Worm (Caenorhabditis elegans): ENCODE results near the gene ZC196.8.

ZC196.8 gene

DNA sequence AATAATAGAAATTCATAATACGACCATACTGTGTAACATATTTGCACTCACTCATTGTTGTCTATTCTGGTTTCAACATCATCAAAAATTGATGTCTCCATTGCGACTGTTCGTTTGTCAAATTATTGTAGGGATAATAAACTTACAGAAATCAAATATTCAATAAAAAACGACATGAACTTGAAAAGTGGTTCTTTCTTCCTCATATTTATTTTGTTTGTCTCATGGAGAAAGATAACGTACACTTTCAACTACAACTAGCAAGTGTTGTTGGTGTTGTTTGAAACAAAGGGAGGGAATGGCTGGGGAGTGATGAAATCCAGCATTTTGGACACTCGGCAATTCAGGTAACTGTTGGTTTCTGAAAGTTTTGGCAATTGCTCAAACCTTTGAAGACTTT, 43.9 kb upstream of the ZC196.8 start, which contains the start of gene B0507.9:
Gene B0507.9, minus strand, starts transcription at position 101 of the 400 bp plus-strand sequence.
- TF ChIP-seq nhr-76 (tag; optimal IDR thresholded peaks at IDR 0.05) = no peak

DNA sequence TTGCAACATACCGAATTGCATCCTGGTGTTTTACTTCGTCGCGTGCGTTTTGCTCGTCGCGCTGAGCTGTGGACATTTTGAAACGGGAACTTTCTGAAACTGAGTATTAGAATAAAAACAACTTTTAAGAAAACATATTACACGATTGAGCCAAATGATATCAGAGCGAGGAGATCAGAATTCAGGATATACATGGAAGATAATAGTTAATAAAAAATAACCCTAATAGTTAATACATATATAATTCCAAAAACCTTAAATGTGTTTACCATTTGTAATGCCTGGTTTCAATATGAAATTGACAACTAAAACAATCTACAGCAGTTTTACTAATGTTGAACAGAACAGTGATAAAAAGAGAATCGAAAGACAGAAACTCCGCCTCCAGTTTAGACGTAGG, 40.8 kb upstream of the ZC196.8 start, which contains the start of gene B0507.8:
Gene B0507.8, minus strand, starts transcription at position 101 of the 400 bp plus-strand sequence.
- no peak for TF ChIP-seq sptf-1 (tag; optimal IDR thresholded peaks at IDR 0.05)
- TF ChIP-seq elt-1 (tag; optimal IDR thresholded peaks at IDR 0.05; ENCODE audit: borderline replicate concordance, insufficient read depth) = no peak
- TF ChIP-seq nhr-76 (tag; optimal IDR thresholded peaks at IDR 0.05) = no peak
- TF ChIP-seq unc-39 (tag; optimal IDR thresholded peaks at IDR 0.05) = no peak
- no peak for TF ChIP-seq zip-8 (tag; optimal IDR thresholded peaks at IDR 0.05)
- no peak for TF ChIP-seq ham-2 (GFP tag; optimal IDR thresholded peaks at IDR 0.05)
- TF ChIP-seq mep-1 (tag; optimal IDR thresholded peaks at IDR 0.05) = no peak
- TF ChIP-seq ceh-83 (GFP tag; optimal IDR thresholded peaks at IDR 0.05) = no peak
- TF ChIP-seq ztf-11 (tag; optimal IDR thresholded peaks at IDR 0.05) = no peak
- TF ChIP-seq tbx-8 (GFP tag; optimal IDR thresholded peaks at IDR 0.05) = no peak
- no peak for TF ChIP-seq hlh-1 (tag; optimal IDR thresholded peaks at IDR 0.05)
- TF ChIP-seq elt-3 (tag; optimal IDR thresholded peaks at IDR 0.05) = no peak
- TF ChIP-seq nhr-2 (tag; optimal IDR thresholded peaks at IDR 0.05) = no peak
- TF ChIP-seq bed-3 (GFP tag; optimal IDR thresholded peaks at IDR 0.05) = no peak
- TF ChIP-seq flh-1 (GFP tag; optimal IDR thresholded peaks at IDR 0.05) = no peak
- no peak for TF ChIP-seq M03D4.4 (tag; optimal IDR thresholded peaks at IDR 0.05)
- TF ChIP-seq unc-120 (tag; optimal IDR thresholded peaks at IDR 0.05; ENCODE audit: poor library complexity, severe bottlenecking) = no peak
- no peak for TF ChIP-seq sem-2 (GFP tag; optimal IDR thresholded peaks at IDR 0.05)
- TF ChIP-seq snpc-4 (tag; optimal IDR thresholded peaks at IDR 0.05) = no peak
- no peak for TF ChIP-seq ceh-39 (tag; optimal IDR thresholded peaks at IDR 0.05)

DNA sequence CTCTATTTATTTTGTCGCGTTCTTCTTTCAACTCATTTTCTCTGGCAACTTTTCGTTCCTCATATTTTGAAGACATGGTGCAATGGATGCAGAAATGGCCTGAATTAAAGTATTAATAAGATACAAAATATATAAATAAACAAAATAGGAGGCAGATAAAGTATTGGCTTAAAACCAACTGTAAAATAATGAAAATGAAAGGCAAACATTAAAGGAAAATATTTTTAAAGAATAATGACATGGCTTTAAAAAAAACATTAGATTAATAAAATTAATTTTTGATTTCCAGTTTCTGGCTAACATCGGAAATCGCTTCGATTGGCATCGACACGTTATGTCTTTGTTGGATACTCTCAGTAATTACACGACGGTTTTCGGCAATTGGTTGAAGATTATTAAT, 38.4 kb upstream of the ZC196.8 start, which contains the start of gene ddn-1:
Gene ddn-1, minus strand, starts transcription at position 101 of the 400 bp plus-strand sequence.
- TF ChIP-seq unc-120 (tag; optimal IDR thresholded peaks at IDR 0.05; ENCODE audit: poor library complexity, severe bottlenecking) (no peak), mab-5 (tag; optimal IDR thresholded peaks at IDR 0.05) (no peak)

DNA sequence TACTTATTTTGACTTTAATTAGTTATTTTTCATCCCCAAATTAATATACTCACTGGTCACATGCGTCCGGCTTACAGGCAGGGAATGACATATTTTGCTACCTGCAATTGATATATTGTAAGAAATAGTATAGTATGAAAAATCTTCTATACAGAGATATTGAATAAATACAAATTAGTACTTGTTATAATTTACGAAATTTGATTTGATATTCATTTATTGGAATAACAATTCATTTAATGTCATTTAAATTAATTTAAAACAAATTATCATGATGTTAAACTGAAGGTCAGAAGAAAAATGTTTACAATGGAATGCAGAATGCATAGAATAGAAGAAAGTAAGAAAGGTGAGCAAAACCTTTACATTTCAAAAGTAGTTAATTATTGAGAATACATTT, 36.6 kb upstream of the ZC196.8 start, which contains the start of gene B0507.7:
Gene B0507.7, minus strand, starts transcription at position 101 of the 400 bp plus-strand sequence.
- TF ChIP-seq ceh-43 (GFP tag; optimal IDR thresholded peaks at IDR 0.05) (no peak), flh-1 (GFP tag; optimal IDR thresholded peaks at IDR 0.05) (no peak), elt-3 (tag; optimal IDR thresholded peaks at IDR 0.05) (no peak), cnd-1 (tag; optimal IDR thresholded peaks at IDR 0.05) (no peak), ceh-39 (tag; optimal IDR thresholded peaks at IDR 0.05) (no peak), ces-1 (GFP tag; optimal IDR thresholded peaks at IDR 0.05) (no peak), hlh-1 (tag; optimal IDR thresholded peaks at IDR 0.05) (no peak), ceh-83 (GFP tag; optimal IDR thresholded peaks at IDR 0.05) (no peak), snpc-4 (tag; optimal IDR thresholded peaks at IDR 0.05) (no peak), unc-62 (GFP tag; optimal IDR thresholded peaks at IDR 0.05) (no peak), nhr-237 (tag; optimal IDR thresholded peaks at IDR 0.05) (no peak), mab-5 (tag; optimal IDR thresholded peaks at IDR 0.05) (no peak), bed-3 (GFP tag; optimal IDR thresholded peaks at IDR 0.05) (no peak), sem-2 (GFP tag; optimal IDR thresholded peaks at IDR 0.05) (no peak)

DNA sequence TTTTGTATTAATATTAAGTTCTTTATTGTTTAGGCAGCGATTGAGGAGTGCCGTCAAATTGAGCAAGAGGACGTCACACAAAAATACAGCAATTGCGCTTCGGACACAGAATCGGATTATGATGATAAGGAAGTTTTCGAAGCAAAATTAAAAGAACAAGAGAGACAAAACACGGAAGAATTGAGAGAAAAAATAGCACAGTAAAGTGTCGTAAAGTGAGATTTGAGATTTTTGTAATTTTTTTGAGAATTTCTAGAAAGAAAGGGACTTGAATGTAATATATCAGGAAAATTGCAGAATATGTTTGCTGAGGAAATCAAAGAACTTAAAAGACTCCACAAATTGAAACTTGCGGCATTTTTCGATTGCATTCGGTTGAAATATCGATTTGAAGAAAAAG, 32.6 kb upstream of the ZC196.8 start, which contains the start of gene B0507.4:
Gene B0507.4, plus strand, starts transcription at position 301 of the 400 bp plus-strand sequence.
- TF ChIP-seq ztf-11 (tag; optimal IDR thresholded peaks at IDR 0.05) (no peak), nhr-2 (tag; optimal IDR thresholded peaks at IDR 0.05) (no peak)

DNA sequence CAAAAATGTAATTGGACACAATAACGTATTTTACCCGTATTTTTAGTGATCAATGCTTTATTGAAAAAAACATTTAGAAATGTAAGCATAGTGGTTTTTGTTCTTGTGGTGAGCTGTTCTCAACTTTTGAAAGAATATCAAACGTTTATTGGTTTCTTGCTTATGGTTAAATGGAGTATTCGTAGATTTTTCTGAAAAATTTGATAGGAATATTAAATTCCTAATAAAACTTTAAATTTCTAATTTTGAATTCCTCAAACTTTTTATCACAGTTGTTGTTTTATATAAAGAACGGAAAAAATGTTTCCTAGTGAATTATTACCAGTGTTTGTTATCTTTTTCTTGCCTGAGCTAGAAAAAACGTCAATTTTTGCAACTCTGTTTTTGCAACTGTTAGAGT, 31.3 kb upstream of the ZC196.8 start, which contains the start of gene B0507.5:
Gene B0507.5, plus strand, starts transcription at position 301 of the 400 bp plus-strand sequence.
- TF ChIP-seq unc-39 (tag; optimal IDR thresholded peaks at IDR 0.05) = no peak
- TF ChIP-seq mls-2 (tag; optimal IDR thresholded peaks at IDR 0.05) = no peak

DNA sequence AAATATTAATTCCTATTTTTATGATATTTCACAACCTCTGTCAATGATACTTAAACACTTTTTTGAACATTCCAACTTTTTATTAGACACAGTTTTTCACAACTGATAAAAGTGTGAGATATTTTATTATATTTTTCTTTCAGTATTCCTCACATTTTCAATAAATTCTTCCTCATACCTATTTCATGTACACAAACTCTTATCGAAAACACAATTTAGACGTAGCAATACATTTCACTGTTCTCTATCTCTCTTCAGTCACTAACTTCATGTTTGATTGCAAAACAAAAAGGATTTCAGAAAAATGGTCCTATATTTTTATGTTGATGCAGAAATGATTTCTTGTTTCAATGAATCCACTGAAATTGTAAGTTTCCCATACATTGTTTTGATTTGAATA, 23.8 kb upstream of the ZC196.8 start, which contains the start of gene B0507.6:
Gene B0507.6, plus strand, starts transcription at position 301 of the 400 bp plus-strand sequence.
- TF ChIP-seq bed-3 (GFP tag; optimal IDR thresholded peaks at IDR 0.05) (no peak), nhr-237 (tag; optimal IDR thresholded peaks at IDR 0.05) (no peak), sem-2 (GFP tag; optimal IDR thresholded peaks at IDR 0.05) (no peak), drap-1 (GFP tag; optimal IDR thresholded peaks at IDR 0.05) (no peak), blmp-1 (tag; optimal IDR thresholded peaks at IDR 0.05) (no peak), pha-4 (tag; optimal IDR thresholded peaks at IDR 0.05) (no peak), elt-1 (tag; optimal IDR thresholded peaks at IDR 0.05; ENCODE audit: borderline replicate concordance, insufficient read depth) (no peak), ceh-83 (GFP tag; optimal IDR thresholded peaks at IDR 0.05) (no peak), unc-120 (tag; optimal IDR thresholded peaks at IDR 0.05; ENCODE audit: poor library complexity, severe bottlenecking) (no peak), nhr-2 (tag; optimal IDR thresholded peaks at IDR 0.05) (no peak), flh-1 (GFP tag; optimal IDR thresholded peaks at IDR 0.05) (no peak)

Data from whole organism, mixed stage, embryonic.